Fruit fly (Drosophila melanogaster) whole organism, embryonic: ENCODE measurements around the gene LPCAT.

Experiments used
- Ada2b ChIP-seq: fragments of 200-800 bp; sonication (Bioruptor generic); IDR thresholded peaks from 2 replicates; pipeline ENCODE4 v1.3.6; 2022; ENCODE audit warnings: missing biosample characterization, missing genetic modification characterization
- Antp ChIP-seq: fragments of 200-800 bp; sonication (Bioruptor generic); optimal IDR thresholded peaks from 3 replicates; lab custom pipeline; 2016; ENCODE audit warnings: missing biosample characterization, missing genetic modification characterization
- B-H1 ChIP-seq: fragments of 200-800 bp; sonication (Bioruptor generic); IDR thresholded peaks from 3 replicates; pipeline ENCODE4 v1.3.6; 2022; ENCODE audit warnings: missing biosample characterization, missing genetic modification characterization
- CG11456 ChIP-seq: fragments of 200-800 bp; sonication (Bioruptor generic); IDR thresholded peaks from 3 replicates; pipeline ENCODE4 v1.3.6; 2022; ENCODE audit warnings: missing biosample characterization, missing genetic modification characterization
- CG11695 ChIP-seq: fragments of 200-800 bp; sonication (Bioruptor generic); IDR thresholded peaks from 3 replicates; pipeline ENCODE4 v1.3.6; 2022; ENCODE audit warnings: missing biosample characterization, missing genetic modification characterization
- CG12236 ChIP-seq: fragments of 200-800 bp; sonication (Bioruptor generic); optimal IDR thresholded peaks from 2 replicates; lab custom pipeline; 2016; ENCODE audit warnings: missing biosample characterization, missing genetic modification characterization
- CG15601 ChIP-seq: fragments of 200-800 bp; sonication (Bioruptor generic); optimal IDR thresholded peaks from 3 replicates; lab custom pipeline; 2019; ENCODE audit warnings: missing biosample characterization, mild to moderate bottlenecking, missing genetic modification characterization, moderate library complexity
- CG17328 ChIP-seq: fragments of 200-800 bp; sonication (Bioruptor generic); IDR thresholded peaks from 2 replicates; pipeline ENCODE4 v1.3.6; 2022; ENCODE audit warnings: missing biosample characterization, missing genetic modification characterization
- CG2202 ChIP-seq: fragments of 200-800 bp; sonication (Bioruptor generic); optimal IDR thresholded peaks from 2 replicates; lab custom pipeline; 2018; ENCODE audit warnings: missing biosample characterization, mild to moderate bottlenecking, missing genetic modification characterization
- CG2712 ChIP-seq: fragments of 200-800 bp; optimal IDR thresholded peaks from 3 replicates; lab custom pipeline; 2019; ENCODE audit warnings: missing biosample characterization, mild to moderate bottlenecking, missing genetic modification characterization, moderate library complexity
- CG30020 ChIP-seq: fragments of 200-800 bp; optimal IDR thresholded peaks from 2 replicates; lab custom pipeline; 2019; ENCODE audit warnings: missing biosample characterization, mild to moderate bottlenecking, missing genetic modification characterization, moderate library complexity
- CG32772 ChIP-seq: fragments of 200-800 bp; sonication (Bioruptor generic); IDR thresholded peaks from 2 replicates; pipeline ENCODE4 v1.3.6; 2022; ENCODE audit warnings: missing biosample characterization, missing genetic modification characterization
- CG7372 ChIP-seq: fragments of 200-800 bp; sonication (Bioruptor generic); IDR thresholded peaks from 2 replicates; pipeline ENCODE4 v1.3.6; 2022; ENCODE audit warnings: missing biosample characterization, missing genetic modification characterization
- CG8944 ChIP-seq: fragments of 200-800 bp; sonication (Bioruptor generic); optimal IDR thresholded peaks from 3 replicates; lab custom pipeline; 2016; ENCODE audit warnings: missing biosample characterization, missing genetic modification characterization
- CG9437 ChIP-seq: fragments of 200-800 bp; sonication (Bioruptor generic); optimal IDR thresholded peaks from 2 replicates; lab custom pipeline; 2018; ENCODE audit warnings: missing biosample characterization, mild to moderate bottlenecking, missing genetic modification characterization
- CG9817 ChIP-seq: fragments of 200-800 bp; sonication (Bioruptor generic); optimal IDR thresholded peaks from 2 replicates; lab custom pipeline; 2018; ENCODE audit warnings: missing biosample characterization, mild to moderate bottlenecking, missing genetic modification characterization, moderate library complexity
- CTCF ChIP-seq: fragments of 200-800 bp; sonication (Bioruptor generic); optimal IDR thresholded peaks from 2 replicates; lab custom pipeline; 2017; ENCODE audit warnings: missing biosample characterization, mild to moderate bottlenecking, missing genetic modification characterization, moderate library complexity
- D19A ChIP-seq: fragments of 200-800 bp; optimal IDR thresholded peaks from 3 replicates; lab custom pipeline; 2019; ENCODE audit warnings: missing biosample characterization, mild to moderate bottlenecking, missing genetic modification characterization, moderate library complexity
- Dip2 ChIP-seq: fragments of 200-800 bp; sonication (Bioruptor generic); IDR thresholded peaks from 2 replicates; pipeline ENCODE4 v1.3.6; 2022; ENCODE audit warnings: missing biosample characterization, missing genetic modification characterization
- Dll ChIP-seq: fragments of 200-800 bp; sonication (Bioruptor generic); IDR thresholded peaks from 4 replicates; pipeline ENCODE4 v1.3.6; 2022; ENCODE audit warnings: missing biosample characterization, missing genetic modification characterization; ENCODE audit not compliant: partially characterized antibody
- Hmr ChIP-seq: fragments of 200-800 bp; sonication (Bioruptor generic); optimal IDR thresholded peaks from 3 replicates; lab custom pipeline; 2017; ENCODE audit warnings: mild to moderate bottlenecking, missing biosample characterization, missing genetic modification reagents, missing genetic modification characterization
- Hmx ChIP-seq: fragments of 200-800 bp; sonication (Bioruptor generic); optimal IDR thresholded peaks from 2 replicates; lab custom pipeline; 2016; ENCODE audit warnings: missing biosample characterization, missing genetic modification characterization
- Lpt ChIP-seq: fragments of >200 bp; optimal IDR thresholded peaks from 2 replicates; lab custom pipeline; 2018; ENCODE audit warnings: missing biosample characterization, missing genetic modification characterization
- MBD-R2 ChIP-seq: fragments of 200-800 bp; sonication (Bioruptor generic); IDR thresholded peaks from 2 replicates; pipeline ENCODE4 v1.3.6; 2022; ENCODE audit warnings: missing biosample characterization, missing genetic modification characterization
- NFAT ChIP-seq: fragments of 200-800 bp; sonication (Bioruptor generic); IDR thresholded peaks from 2 replicates; pipeline ENCODE4 v1.3.6; 2022; ENCODE audit warnings: missing biosample characterization, missing genetic modification characterization
- Six4 ChIP-seq: fragments of 200-800 bp; sonication (Bioruptor generic); optimal IDR thresholded peaks from 2 replicates; lab custom pipeline; 2016; ENCODE audit warnings: missing biosample characterization, missing genetic modification characterization
- Vsx1 ChIP-seq: fragments of 200-800 bp; sonication (Bioruptor generic); optimal IDR thresholded peaks from 2 replicates; lab custom pipeline; 2017; ENCODE audit warnings: missing biosample characterization, mild to moderate bottlenecking, missing genetic modification characterization, missing genetic modification reagents
- ab ChIP-seq: fragments of 200-800 bp; sonication (Bioruptor generic); optimal IDR thresholded peaks from 2 replicates; lab custom pipeline; 2016; ENCODE audit warnings: missing biosample characterization, missing genetic modification characterization
- abd-A ChIP-seq: fragments of 200-800 bp; sonication (Bioruptor generic); optimal IDR thresholded peaks from 3 replicates; lab custom pipeline; 2019; ENCODE audit warnings: missing biosample characterization, mild to moderate bottlenecking, missing genetic modification characterization, moderate library complexity
- bab2 ChIP-seq: fragments of 200-800 bp; sonication (Bioruptor generic); optimal IDR thresholded peaks from 2 replicates; lab custom pipeline; 2016; ENCODE audit warnings: missing biosample characterization, missing genetic modification characterization
- bcd ChIP-seq: fragments of 200-800 bp; sonication (Bioruptor generic); optimal IDR thresholded peaks from 2 replicates; lab custom pipeline; 2017; ENCODE audit warnings: missing biosample characterization, mild to moderate bottlenecking, missing genetic modification characterization
- bowl ChIP-seq: fragments of 200-800 bp; sonication (Bioruptor generic); IDR thresholded peaks from 2 replicates; pipeline ENCODE4 v1.3.6; 2022; ENCODE audit warnings: missing biosample characterization, missing genetic modification characterization
- btn ChIP-seq: fragments of 200-800 bp; sonication (Bioruptor generic); optimal IDR thresholded peaks from 2 replicates; lab custom pipeline; 2016; ENCODE audit warnings: missing biosample characterization, missing genetic modification characterization
- ci ChIP-seq: fragments of 200-800 bp; sonication (Bioruptor generic); IDR thresholded peaks from 3 replicates; pipeline ENCODE4 v1.3.6; 2022; ENCODE audit warnings: missing biosample characterization, missing genetic modification characterization
- crc ChIP-seq: fragments of 200-800 bp; sonication (Bioruptor generic); optimal IDR thresholded peaks from 2 replicates; lab custom pipeline; 2016; ENCODE audit warnings: missing biosample characterization, missing genetic modification characterization
- eve ChIP-seq, 2 experiments: fragments of >200 bp; optimal IDR thresholded peaks; 2 replicates each; lab custom pipeline; 2017; ENCODE audit warnings: missing biosample characterization in 2 of 2, missing genetic modification characterization in 2 of 2
- ftz-f1 ChIP-seq: fragments of 200-800 bp; sonication (Bioruptor generic); optimal IDR thresholded peaks from 2 replicates; lab custom pipeline; 2016; ENCODE audit warnings: missing biosample characterization, missing genetic modification characterization
- gcm2 ChIP-seq: fragments of 200-800 bp; sonication (Bioruptor generic); optimal IDR thresholded peaks from 2 replicates; lab custom pipeline; 2016; ENCODE audit warnings: missing biosample characterization, missing genetic modification characterization
- grn ChIP-seq: fragments of 200-800 bp; sonication (Bioruptor generic); optimal IDR thresholded peaks from 3 replicates; lab custom pipeline; 2017; ENCODE audit warnings: missing biosample characterization, missing genetic modification characterization
- kay ChIP-seq: fragments of 200-800 bp; sonication (Bioruptor generic); optimal IDR thresholded peaks from 2 replicates; lab custom pipeline; 2016; ENCODE audit warnings: missing biosample characterization, missing genetic modification characterization
- lbe ChIP-seq: fragments of 200-800 bp; sonication (Bioruptor generic); optimal IDR thresholded peaks from 2 replicates; lab custom pipeline; 2016; ENCODE audit warnings: missing biosample characterization, mild to moderate bottlenecking, missing genetic modification characterization
- lilli ChIP-seq: fragments of 200-800 bp; sonication (Bioruptor generic); optimal IDR thresholded peaks from 3 replicates; lab custom pipeline; 2016; ENCODE audit warnings: missing biosample characterization, missing genetic modification characterization
- maf-S ChIP-seq: fragments of 200-800 bp; sonication (Bioruptor generic); optimal IDR thresholded peaks from 2 replicates; lab custom pipeline; 2016; ENCODE audit warnings: missing biosample characterization, missing genetic modification characterization
- mam ChIP-seq: fragments of 200-800 bp; sonication (Bioruptor generic); optimal IDR thresholded peaks from 3 replicates; lab custom pipeline; 2016; ENCODE audit warnings: missing biosample characterization, missing genetic modification characterization
- nau ChIP-seq: fragments of 200-800 bp; sonication (Bioruptor generic); optimal IDR thresholded peaks from 3 replicates; lab custom pipeline; 2017; ENCODE audit warnings: missing biosample characterization, mild to moderate bottlenecking, missing genetic modification characterization, missing genetic modification reagents
- onecut ChIP-seq: fragments of 200-800 bp; sonication (Bioruptor generic); IDR thresholded peaks from 2 replicates; pipeline ENCODE4 v1.3.6; 2022; ENCODE audit warnings: missing biosample characterization, missing genetic modification characterization
- otp ChIP-seq: fragments of 200-800 bp; sonication (Bioruptor generic); IDR thresholded peaks from 3 replicates; pipeline ENCODE4, ENCODE4 v1.3.6; 2022; ENCODE audit warnings: missing biosample characterization, missing genetic modification characterization
- ttk ChIP-seq: fragments of 200-800 bp; sonication (Bioruptor generic); IDR thresholded peaks from 2 replicates; pipeline ENCODE4 v2.1.2; 2022; ENCODE audit warnings: missing biosample characterization, missing genetic modification characterization
- vnd ChIP-seq: fragments of 200-800 bp; sonication (Bioruptor generic); IDR thresholded peaks from 3 replicates; pipeline ENCODE4 v1.3.6; 2022; ENCODE audit warnings: missing biosample characterization, missing genetic modification characterization; ENCODE audit not compliant: partially characterized antibody
- wdn ChIP-seq: fragments of 200-800 bp; sonication (Bioruptor generic); IDR thresholded peaks from 2 replicates; pipeline ENCODE4 v1.3.6; 2022; ENCODE audit warnings: missing biosample characterization, missing genetic modification characterization
- wor ChIP-seq: fragments of 200-800 bp; sonication (Bioruptor generic); IDR thresholded peaks from 2 replicates; pipeline ENCODE4 v1.3.6; 2022; ENCODE audit warnings: missing biosample characterization, missing genetic modification characterization

The LPCAT gene

DNA sequence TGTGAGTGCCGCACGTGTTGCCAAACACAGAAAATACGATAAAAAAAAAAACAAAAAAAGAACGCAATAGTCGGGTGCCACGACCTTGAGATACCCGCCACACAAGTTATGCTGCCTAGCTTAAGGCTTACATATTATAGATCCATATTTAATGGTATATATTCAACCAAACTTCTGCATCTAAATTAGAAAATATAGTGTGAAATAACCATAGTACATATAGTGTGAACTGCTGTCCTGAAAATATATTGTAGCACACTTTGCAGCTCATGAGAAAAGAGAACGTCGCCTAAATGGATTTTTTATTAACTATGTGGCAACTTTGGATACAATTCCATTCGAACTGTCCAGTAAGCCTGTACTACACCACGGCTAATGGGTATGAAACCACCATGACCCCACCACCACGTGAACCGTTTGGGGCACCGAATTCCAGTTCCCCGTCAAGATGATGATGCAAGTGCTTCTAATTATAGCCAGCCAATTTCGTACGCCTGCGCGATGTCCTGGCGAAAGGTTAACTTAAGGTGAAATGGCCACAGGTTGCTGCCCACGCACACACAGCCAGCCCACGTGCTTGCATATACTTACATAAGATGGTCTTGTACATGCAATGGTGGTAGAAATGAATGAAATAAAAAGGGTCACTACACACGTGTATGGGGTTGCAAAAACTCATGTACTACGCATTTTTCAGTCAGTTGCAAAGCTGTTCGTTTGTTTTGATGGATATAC is 20.5 kb upstream of the LPCAT start (continued):
- TF ChIP-seq Ada2b (GFP tag; lab: Robert Waterston, UW) (peak; percentile 62; the same call in 1 of the 2 replicates), Lpt (no peak), CG9437 (GFP tag; lab: Kevin White, UChicago) (peak; percentile 62), D19A (tag; lab: Kevin White, UChicago) (peak; percentile 77), NFAT (GFP tag; lab: Robert Waterston, UW) (peak; percentile 44; the same call in 1 of the 2 replicates), CTCF (GFP tag; lab: Kevin White, UChicago) (peak; percentile 6), Dip2 (GFP tag; lab: Robert Waterston, UW) (0 out of 2 replicates have a peak, but pooled peaks have one; percentile 6), bab2 (GFP tag; lab: Kevin White, UChicago) (peak; percentile 83), Six4 (peak; percentile 61), CG17328 (GFP tag; lab: Robert Waterston, UW) (peak; percentile 33; the same call in 1 of the 2 replicates), grn (GFP tag; lab: Kevin White, UChicago) (peak; percentile 24), CG15601 (tag; lab: Kevin White, UChicago) (peak; percentile 50), CG2712 (tag; lab: Kevin White, UChicago) (peak; percentile 77), wdn (GFP tag; lab: Robert Waterston, UW) (0 out of 2 replicates have a peak, but pooled peaks have one; percentile 27), CG11456 (GFP tag; lab: Robert Waterston, UW) (peak; percentile 70; the same call in 2 of the 3 replicates), vnd (GFP tag; lab: Robert Waterston, UW) (no peak), onecut (GFP tag; lab: Robert Waterston, UW) (peak; percentile 58), btn (GFP tag; lab: Kevin White, UChicago) (no peak), bcd (GFP tag; lab: Kevin White, UChicago) (peak; percentile 81), Antp (GFP tag; lab: Kevin White, UChicago) (peak; percentile 74), CG12236 (GFP tag; lab: Kevin White, UChicago) (peak; percentile 35), gcm2 (GFP tag; lab: Kevin White, UChicago) (no peak), bowl (GFP tag; lab: Robert Waterston, UW) (0 out of 2 replicates have a peak, but pooled peaks have one; percentile 7), Dll (GFP tag; lab: Robert Waterston, UW) (no peak), Vsx1 (GFP tag; lab: Kevin White, UChicago) (peak; percentile 49), mam (peak; percentile 86), CG7372 (peak; percentile 46), CG2202 (no peak), wor (GFP tag; lab: Robert Waterston, UW) (peak; percentile 59), CG32772 (GFP tag; lab: Robert Waterston, UW) (peak; percentile 83), CG9817 (tag; lab: Kevin White, UChicago) (peak; percentile 67), ab (GFP tag; lab: Kevin White, UChicago) (no peak), lilli (peak; percentile 84), B-H1 (GFP tag; lab: Robert Waterston, UW) (peak; percentile 45; the same call in 2 of the 3 replicates), Hmx (GFP tag; lab: Kevin White, UChicago) (peak; percentile 42), CG30020 (tag; lab: Kevin White, UChicago) (peak; percentile 5), nau (GFP tag; lab: Kevin White, UChicago) (peak; percentile 60), maf-S (GFP tag; lab: Kevin White, UChicago) (peak; percentile 40), CG11695 (GFP tag; lab: Robert Waterston, UW) (peak; percentile 65; the same call in 2 of the 3 replicates), eve (GFP tag; optimal IDR thresholded peaks at IDR 0.05; lab: Kevin White, UChicago) (no peak), crc (GFP tag; lab: Kevin White, UChicago) (peak; percentile 40), lbe (GFP tag; lab: Kevin White, UChicago) (no peak), ftz-f1 (GFP tag; lab: Kevin White, UChicago) (peak; percentile 95), CG8944 (GFP tag; lab: Kevin White, UChicago) (peak; percentile 49), ci (GFP tag; lab: Robert Waterston, UW) (0 out of 3 replicates have a peak, but pooled peaks have one; percentile 49), Hmr (GFP tag; lab: Kevin White, UChicago) (peak; percentile 90), abd-A (tag; lab: Kevin White, UChicago) (peak; percentile 32), otp (GFP tag; lab: Robert Waterston, UW) (no peak), kay (GFP tag; lab: Kevin White, UChicago) (peak; percentile 75), MBD-R2 (GFP tag; lab: Robert Waterston, UW) (0 out of 2 replicates have a peak, but pooled peaks have one; percentile 9), ttk (GFP tag; lab: Robert Waterston, UW) (peak; percentile 44)
